Worm (Caenorhabditis elegans): ENCODE results near the gene pqn-48.
A peak's percentile ranks its signal among the peaks of the same experiment; 100 is the strongest.

Gene pqn-48

ce11 chrII:4038541-4038940, at the start of gene pqn-48:
Gene pqn-48, plus strand, starts transcription at chrII:4038884.
- peak; percentile 60; the same call in 1 of the 2 replicates for TF ChIP-seq zfh-2 (GFP tag; conservative IDR thresholded peaks at IDR 0.05)
- TF ChIP-seq attf-6 (GFP tag; IDR thresholded peaks at IDR 0.05), result no peak
- no peak for TF ChIP-seq fkh-3 (tag; optimal IDR thresholded peaks at IDR 0.05)
- no peak for TF ChIP-seq pbrm-1 (GFP tag; IDR thresholded peaks at IDR 0.05)
- TF ChIP-seq F37B4.10 (GFP tag; IDR thresholded peaks at IDR 0.05), result no peak
- TF ChIP-seq xnd-1 (tag; optimal IDR thresholded peaks at IDR 0.05), result no peak
- TF ChIP-seq lin-40 (tag; optimal IDR thresholded peaks at IDR 0.05), result no peak
- no peak for TF ChIP-seq lin-54 (GFP tag; optimal IDR thresholded peaks at IDR 0.05)
- no peak for TF ChIP-seq rpc-1 (optimal IDR thresholded peaks at IDR 0.05)
- TF ChIP-seq rpc-1 (tag; optimal IDR thresholded peaks at IDR 0.05), result no peak

- TF ChIP-seq ccch-3 (GFP tag; optimal IDR thresholded peaks at IDR 0.05) (no peak), nhr-80 (tag; optimal IDR thresholded peaks at IDR 0.05) (peak; percentile 80), ceh-58 (GFP tag; IDR thresholded peaks at IDR 0.05) (no peak)
These were observed 48.9 kb upstream of the pqn-48 start, which contains the start of gene Y14H12A.2 for ce11 chrII:3989627-3990367. Gene Y14H12A.2, minus strand, starts transcription at chrII:3989677.

ce11 chrII:3990706-3991105, 48.0 kb upstream of the pqn-48 start:
- TF ChIP-seq D2030.7 (GFP tag; IDR thresholded peaks at IDR 0.05), result no peak
- TF ChIP-seq zim-3 (tag; optimal IDR thresholded peaks at IDR 0.05), result no peak
- TF ChIP-seq bed-2 (GFP tag; IDR thresholded peaks at IDR 0.05), result no peak
- no peak for TF ChIP-seq lin-26 (GFP tag; IDR thresholded peaks at IDR 0.05)
- TF ChIP-seq hlh-12 (tag; optimal IDR thresholded peaks at IDR 0.05), result no peak
- no peak for TF ChIP-seq ztf-26 (tag; optimal IDR thresholded peaks at IDR 0.05)
- no peak for TF ChIP-seq ztf-6 (GFP tag; IDR thresholded peaks at IDR 0.05)
- no peak for TF ChIP-seq T26A5.8 (tag; optimal IDR thresholded peaks at IDR 0.05)
- no peak for TF ChIP-seq C06A6.2 (GFP tag; conservative IDR thresholded peaks at IDR 0.05)
- no peak for TF ChIP-seq cebp-1 (GFP tag; IDR thresholded peaks at IDR 0.05)
- no peak for TF ChIP-seq cebp-1 (tag; optimal IDR thresholded peaks at IDR 0.05)

DNA sequence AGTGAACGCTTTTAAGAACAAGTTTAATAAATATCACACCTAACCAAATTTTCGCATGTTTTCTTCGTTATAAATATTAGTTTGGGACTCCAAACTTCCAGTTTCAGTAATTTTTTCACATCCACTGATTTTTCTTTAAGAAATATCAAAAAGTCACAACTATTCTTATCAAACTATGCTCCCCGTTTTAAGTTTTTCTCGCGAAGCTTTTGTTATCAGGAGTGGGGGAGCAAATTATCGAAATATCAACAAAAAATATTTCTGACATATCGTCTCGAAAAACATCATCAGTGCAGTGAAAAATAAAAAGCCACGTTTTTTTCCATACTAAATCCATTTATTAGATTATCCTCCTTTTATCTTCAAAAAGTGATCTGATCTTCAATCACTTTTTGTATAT, 46.7 kb upstream of the pqn-48 start:
- TF ChIP-seq nhr-80 (tag; optimal IDR thresholded peaks at IDR 0.05) (peak; percentile 40), F49E8.2 (tag; optimal IDR thresholded peaks at IDR 0.05; ENCODE audit: insufficient read depth) (no peak)

ce11 chrII:3992660-3993245, 45.9 kb upstream of the pqn-48 start, which contains the start of gene Y14H12A.1:
Gene Y14H12A.1, plus strand, starts transcription at chrII:3993195.
- no peak for TF ChIP-seq egl-18 (GFP tag; IDR thresholded peaks at IDR 0.05)
- TF ChIP-seq nhr-80 (tag; optimal IDR thresholded peaks at IDR 0.05), result peak; percentile 12

ce11 chrII:3996005-3996404, 42.7 kb upstream of the pqn-48 start, which contains the start of gene clc-22:
Gene clc-22, minus strand, starts transcription at chrII:3996075.
- no peak for TF ChIP-seq nfya-2 (GFP tag; IDR thresholded peaks at IDR 0.05)
- TF ChIP-seq snpc-4 (GFP tag; optimal IDR thresholded peaks at IDR 0.05), result no peak
- TF ChIP-seq snpc-4 (tag; optimal IDR thresholded peaks at IDR 0.05), result no peak
- no peak for TF ChIP-seq tbx-9 (tag; optimal IDR thresholded peaks at IDR 0.05; ENCODE audit: borderline replicate concordance)
- TF ChIP-seq ceh-40 (GFP tag; IDR thresholded peaks at IDR 0.05), result no peak
- TF ChIP-seq F10E7.11 (tag; optimal IDR thresholded peaks at IDR 0.05), result no peak
- no peak for TF ChIP-seq hlh-26 (GFP tag; conservative IDR thresholded peaks at IDR 0.05)
- no peak for TF ChIP-seq B0261.1 (tag; optimal IDR thresholded peaks at IDR 0.05)
- TF ChIP-seq rcor-1 (GFP tag; IDR thresholded peaks at IDR 0.05), result no peak
